Worm (Caenorhabditis elegans) whole organism, young adult: ENCODE results near the gene syd-9.

Experiments used
- B0261.1 ChIP-seq: sonication (generic microtip); optimal IDR thresholded peaks from 2 replicates; lab custom pipeline; 2016; ENCODE audit warnings: mild to moderate bottlenecking, missing genetic modification characterization, moderate library complexity, missing compliant biosample characterization
- F22D6.2 ChIP-seq: sonication (generic microtip); optimal IDR thresholded peaks from 2 replicates; lab custom pipeline; 2016; ENCODE audit warnings: mild to moderate bottlenecking, missing genetic modification characterization, missing compliant biosample characterization
- F37B4.10 ChIP-seq: fragments of 200-800 bp; sonication (Bioruptor generic); IDR thresholded peaks from 2 replicates; pipeline ENCODE4 v1.3.6; 2022; ENCODE audit warnings: missing genetic modification characterization, missing compliant biosample characterization
- F49E8.2 ChIP-seq: sonication (generic microtip); optimal IDR thresholded peaks from 3 replicates; lab custom pipeline; 2017; ENCODE audit warnings: missing genetic modification characterization, mild to moderate bottlenecking, missing compliant biosample characterization, antibody characterized with exemption, moderate library complexity; ENCODE audit not compliant: insufficient read depth
- F55B11.4 ChIP-seq: sonication (generic microtip); optimal IDR thresholded peaks from 2 replicates; lab custom pipeline; 2016; ENCODE audit warnings: missing compliant biosample characterization, missing genetic modification characterization, borderline replicate concordance; ENCODE audit not compliant: insufficient read depth
- Y53G8AR.9 ChIP-seq: fragments of 200-800 bp; sonication (Bioruptor generic); conservative IDR thresholded peaks from 2 replicates; pipeline ENCODE4 v1.3.6; 2022; ENCODE audit warnings: missing genetic modification reagents, missing genetic modification characterization, missing compliant biosample characterization
- Y56A3A.18 ChIP-seq: fragments of 200-800 bp; sonication (Bioruptor generic); IDR thresholded peaks from 2 replicates; pipeline ENCODE4 v1.3.6; 2022; ENCODE audit warnings: missing genetic modification reagents, missing genetic modification characterization, missing compliant biosample characterization
- Y67H2A.10 ChIP-seq: fragments of 200-800 bp; sonication (Bioruptor generic); conservative IDR thresholded peaks from 2 replicates; pipeline ENCODE4 v1.3.6; 2022; ENCODE audit warnings: missing genetic modification reagents, missing genetic modification characterization, missing compliant biosample characterization
- atf-7 ChIP-seq: sonication (generic microtip); optimal IDR thresholded peaks from 2 replicates; lab custom pipeline; 2017; ENCODE audit warnings: mild to moderate bottlenecking, missing genetic modification characterization, missing compliant biosample characterization
- bed-1 ChIP-seq: fragments of 200-800 bp; sonication (Bioruptor generic); IDR thresholded peaks from 2 replicates; pipeline ENCODE4 v1.3.6; 2022; ENCODE audit warnings: missing genetic modification reagents, missing genetic modification characterization, missing compliant biosample characterization
- ccch-3 ChIP-seq: fragments of 200-800 bp; sonication (Bioruptor generic); optimal IDR thresholded peaks from 2 replicates; lab custom pipeline; 2018; ENCODE audit warnings: mild to moderate bottlenecking, missing genetic modification characterization, missing compliant biosample characterization
- cebp-2 ChIP-seq: fragments of 200-800 bp; sonication (Bioruptor generic); IDR thresholded peaks from 2 replicates; pipeline ENCODE4 v1.3.6; 2022; ENCODE audit warnings: missing genetic modification characterization, missing compliant biosample characterization
- egl-18 ChIP-seq: fragments of 200-800 bp; sonication (Bioruptor generic); IDR thresholded peaks from 2 replicates; pipeline ENCODE4 v1.3.6; 2022; ENCODE audit warnings: missing genetic modification reagents, missing genetic modification characterization, missing compliant biosample characterization
- egl-44 ChIP-seq: fragments of 200-800 bp; sonication (Bioruptor generic); IDR thresholded peaks from 2 replicates; pipeline ENCODE4 v1.3.6; 2022; ENCODE audit warnings: missing genetic modification reagents, missing genetic modification characterization, missing compliant biosample characterization
- egrh-3 ChIP-seq: fragments of 200-800 bp; sonication (Bioruptor generic); IDR thresholded peaks from 2 replicates; pipeline ENCODE4 v1.3.6; 2022; ENCODE audit warnings: missing genetic modification reagents, missing genetic modification characterization, missing compliant biosample characterization
- ets-4 ChIP-seq: fragments of 200-800 bp; sonication (Bioruptor generic); optimal IDR thresholded peaks from 2 replicates; lab custom pipeline; 2018; ENCODE audit warnings: mild to moderate bottlenecking, missing genetic modification characterization, missing compliant biosample characterization
- fkh-3 ChIP-seq: sonication (generic microtip); optimal IDR thresholded peaks from 2 replicates; lab custom pipeline; 2016; ENCODE audit warnings: mild to moderate bottlenecking, missing genetic modification characterization, missing compliant biosample characterization
- hmg-1.2 ChIP-seq: fragments of 200-800 bp; sonication (Bioruptor generic); IDR thresholded peaks from 2 replicates; pipeline ENCODE4 v1.3.6; 2022; ENCODE audit warnings: missing genetic modification reagents, missing genetic modification characterization, missing compliant biosample characterization
- hrde-1 ChIP-seq: sonication (generic microtip); optimal IDR thresholded peaks from 2 replicates; lab custom pipeline; 2016; ENCODE audit warnings: missing genetic modification characterization, mild to moderate bottlenecking, missing compliant biosample characterization, moderate library complexity, missing genotype, missing genetic modification reagents, borderline replicate concordance
- hsf-1 ChIP-seq: fragments of 200-800 bp; sonication (Bioruptor generic); IDR thresholded peaks from 2 replicates; pipeline ENCODE4 v1.3.6; 2022; ENCODE audit warnings: missing genetic modification reagents, missing genetic modification characterization, missing compliant biosample characterization
- lag-1 ChIP-seq: fragments of 200-800 bp; sonication (Bioruptor generic); IDR thresholded peaks from 2 replicates; pipeline ENCODE4 v1.3.6; 2022; ENCODE audit warnings: missing genetic modification reagents, missing genetic modification characterization, missing compliant biosample characterization
- lsl-1 ChIP-seq: fragments of 200-800 bp; sonication (Bioruptor generic); optimal IDR thresholded peaks from 2 replicates; lab custom pipeline; 2018; ENCODE audit warnings: mild to moderate bottlenecking, missing genetic modification characterization, moderate library complexity, missing compliant biosample characterization
- lsy-27 ChIP-seq: sonication (generic microtip); optimal IDR thresholded peaks from 2 replicates; lab custom pipeline; 2017; ENCODE audit warnings: missing genetic modification characterization, mild to moderate bottlenecking, missing compliant biosample characterization, antibody characterized with exemption, missing genotype, borderline replicate concordance; ENCODE audit not compliant: insufficient read depth
- madf-6 ChIP-seq: fragments of 200-800 bp; sonication (Bioruptor generic); IDR thresholded peaks from 2 replicates; pipeline ENCODE4 v1.3.6; 2022; ENCODE audit warnings: missing genetic modification reagents, missing genetic modification characterization, missing compliant biosample characterization
- rcor-1 ChIP-seq: fragments of 200-800 bp; sonication (Bioruptor generic); IDR thresholded peaks from 2 replicates; pipeline ENCODE4 v1.3.6; 2022; ENCODE audit warnings: missing genetic modification reagents, missing genetic modification characterization, missing compliant biosample characterization
- snpc-1.1 ChIP-seq: sonication (generic microtip); optimal IDR thresholded peaks from 2 replicates; lab custom pipeline; 2017; ENCODE audit warnings: missing genetic modification characterization, mild to moderate bottlenecking, missing compliant biosample characterization, antibody characterized with exemption, moderate library complexity, missing genotype, missing genetic modification reagents; ENCODE audit not compliant: insufficient read depth
- zfh-2 ChIP-seq: fragments of 200-800 bp; sonication (Bioruptor generic); conservative IDR thresholded peaks from 2 replicates; pipeline ENCODE4 v1.3.6; 2022; ENCODE audit warnings: missing genetic modification reagents, missing genetic modification characterization, missing compliant biosample characterization
- ztf-22 ChIP-seq: fragments of 200-800 bp; sonication (Bioruptor generic); optimal IDR thresholded peaks from 2 replicates; lab custom pipeline; 2018; ENCODE audit warnings: mild to moderate bottlenecking, missing genetic modification characterization, moderate library complexity, missing compliant biosample characterization
- ztf-25 ChIP-seq: fragments of 200-800 bp; sonication (Bioruptor generic); IDR thresholded peaks from 2 replicates; pipeline ENCODE4 v1.3.6; 2022; ENCODE audit warnings: missing genetic modification reagents, missing genetic modification characterization, missing compliant biosample characterization
- ztf-3 ChIP-seq: fragments of 200-800 bp; sonication (Bioruptor generic); optimal IDR thresholded peaks from 2 replicates; lab custom pipeline; 2018; ENCODE audit warnings: mild to moderate bottlenecking, missing genetic modification characterization, missing compliant biosample characterization
- ztf-6 ChIP-seq: fragments of 200-800 bp; sonication (Bioruptor generic); IDR thresholded peaks from 2 replicates; pipeline ENCODE4 v1.3.6; 2022; ENCODE audit warnings: missing genetic modification reagents, missing genetic modification characterization, missing compliant biosample characterization

Gene syd-9

ce11 chrX:7268965-7269364 lies 51.1 kb downstream of the syd-9 start:
- TF ChIP-seq zfh-2 (GFP tag; lab: Robert Waterston, UW) = peak; percentile 89
- TF ChIP-seq ztf-22 = no peak
- 0 out of 2 replicates have a peak, but pooled peaks have one; percentile 24 for TF ChIP-seq cebp-2 (GFP tag; lab: Robert Waterston, UW)
- peak; percentile 79 for TF ChIP-seq egrh-3
- no peak for TF ChIP-seq F49E8.2 (tag; lab: Kevin White, UChicago)

ce11 chrX:7269379-7269778 lies 51.5 kb downstream of the syd-9 start, which contains the start of gene grd-7:
Gene grd-7, minus strand, starts transcription at chrX:7269479.
- no peak for TF ChIP-seq hrde-1 (tag; lab: Kevin White, UChicago)
- TF ChIP-seq atf-7 = no peak
- no peak for TF ChIP-seq rcor-1 (GFP tag; lab: Robert Waterston, UW)
- no peak for TF ChIP-seq egl-44 (GFP tag; lab: Robert Waterston, UW)
- no peak for TF ChIP-seq ztf-25 (GFP tag; lab: Robert Waterston, UW)
- no peak for TF ChIP-seq F55B11.4 (tag; lab: Kevin White, UChicago)
- TF ChIP-seq B0261.1 = no peak
- TF ChIP-seq F22D6.2 = no peak
- no peak for TF ChIP-seq bed-1 (GFP tag; lab: Robert Waterston, UW)
- no peak for TF ChIP-seq ccch-3 (GFP tag; lab: Kevin White, UChicago)
- TF ChIP-seq lag-1 (GFP tag; lab: Robert Waterston, UW) = no peak
- no peak for TF ChIP-seq zfh-2 (GFP tag; lab: Robert Waterston, UW)
- TF ChIP-seq fkh-3 (tag; lab: Kevin White, UChicago) = no peak
- TF ChIP-seq Y56A3A.18 (GFP tag; lab: Robert Waterston, UW) = no peak
- no peak for TF ChIP-seq Y67H2A.10 (GFP tag; lab: Robert Waterston, UW)
- no peak for TF ChIP-seq hsf-1
- no peak for TF ChIP-seq ztf-3
- TF ChIP-seq madf-6 (GFP tag; lab: Robert Waterston, UW) = no peak
- no peak for TF ChIP-seq ztf-6 (GFP tag; lab: Robert Waterston, UW)

ce11 chrX:7271968-7272367 lies 54.1 kb downstream of the syd-9 start, which contains the start of gene F46H5.11:
Gene F46H5.11, minus strand, starts transcription at chrX:7272068.
- TF ChIP-seq lsl-1 (GFP tag; lab: Kevin White, UChicago) = no peak
- TF ChIP-seq F37B4.10 (GFP tag; lab: Robert Waterston, UW) = no peak
- TF ChIP-seq hmg-1.2 = no peak
- no peak for TF ChIP-seq ztf-6 (GFP tag; lab: Robert Waterston, UW)
- no peak for TF ChIP-seq ets-4
- TF ChIP-seq snpc-1.1 (tag; lab: Kevin White, UChicago) = no peak
- TF ChIP-seq lsy-27 (tag; lab: Kevin White, UChicago) = no peak
- no peak for TF ChIP-seq egl-18 (GFP tag; lab: Robert Waterston, UW)
- no peak for TF ChIP-seq Y53G8AR.9 (GFP tag; lab: Robert Waterston, UW)
